Worm (Caenorhabditis elegans) whole organism, young adult: ENCODE measurements around the gene C02B4.3.

Experiments
- F49E8.2 ChIP-seq: sonication (generic microtip); optimal IDR thresholded peaks from 3 replicates; lab custom pipeline; 2017; ENCODE audit warnings: missing genetic modification characterization, mild to moderate bottlenecking, missing compliant biosample characterization, antibody characterized with exemption, moderate library complexity; ENCODE audit not compliant: insufficient read depth
- Y67H2A.10 ChIP-seq: fragments of 200-800 bp; sonication (Bioruptor generic); conservative IDR thresholded peaks from 2 replicates; pipeline ENCODE4 v1.3.6; 2022; ENCODE audit warnings: missing genetic modification reagents, missing genetic modification characterization, missing compliant biosample characterization
- gei-17 ChIP-seq: fragments of 200-800 bp; sonication (Bioruptor generic); optimal IDR thresholded peaks from 2 replicates; lab custom pipeline; 2018; ENCODE audit warnings: mild to moderate bottlenecking, missing genetic modification characterization, missing compliant biosample characterization
- hmg-1.2 ChIP-seq: fragments of 200-800 bp; sonication (Bioruptor generic); IDR thresholded peaks from 2 replicates; pipeline ENCODE4 v1.3.6; 2022; ENCODE audit warnings: missing genetic modification reagents, missing genetic modification characterization, missing compliant biosample characterization
- lag-1 ChIP-seq: fragments of 200-800 bp; sonication (Bioruptor generic); IDR thresholded peaks from 2 replicates; pipeline ENCODE4 v1.3.6; 2022; ENCODE audit warnings: missing genetic modification reagents, missing genetic modification characterization, missing compliant biosample characterization
- nhr-90 ChIP-seq: sonication (generic microtip); optimal IDR thresholded peaks from 2 replicates; lab custom pipeline; 2016; ENCODE audit warnings: missing genotype, mild to moderate bottlenecking, missing genetic modification characterization, missing compliant biosample characterization
- snpc-1.3 ChIP-seq: sonication (generic microtip); optimal IDR thresholded peaks from 2 replicates; lab custom pipeline; 2017; ENCODE audit warnings: missing genetic modification characterization, mild to moderate bottlenecking, missing compliant biosample characterization, antibody characterized with exemption, moderate library complexity, missing genotype, missing genetic modification reagents; ENCODE audit not compliant: insufficient read depth
- tbp1 ChIP-seq: fragments of 200-800 bp; sonication (Bioruptor generic); optimal IDR thresholded peaks from 2 replicates; lab custom pipeline; 2018; ENCODE audit warnings: mild to moderate bottlenecking, missing genetic modification characterization, missing compliant biosample characterization

DNA sequence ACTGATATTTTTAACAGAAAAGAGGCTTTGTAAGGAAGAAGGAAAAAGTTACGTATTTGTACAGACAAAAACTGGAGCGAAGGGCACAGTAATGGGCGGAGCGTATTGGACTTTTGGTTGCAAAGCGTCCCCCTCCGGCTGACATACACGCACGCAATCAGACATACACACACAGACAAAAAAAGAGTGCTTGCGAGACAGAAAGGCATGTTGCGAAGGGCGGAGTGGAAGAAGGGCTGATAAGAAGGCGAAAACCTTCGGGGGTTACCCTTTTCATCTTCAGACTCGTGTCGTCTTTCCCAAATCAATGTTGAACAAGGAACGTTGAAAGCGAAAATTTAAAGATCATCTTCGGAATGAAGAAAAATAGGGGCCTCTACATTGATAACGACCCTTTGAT lies 29.1 kb downstream of the C02B4.3 start:
- peak; percentile 20 for TF ChIP-seq tbp1 (GFP tag; lab: Kevin White, UChicago)
- TF ChIP-seq gei-17, result no peak
- no peak for TF ChIP-seq Y67H2A.10 (GFP tag; lab: Robert Waterston, UW)
- no peak for TF ChIP-seq snpc-1.3
- TF ChIP-seq F49E8.2 (tag; lab: Kevin White, UChicago), result no peak
- TF ChIP-seq hmg-1.2 (GFP tag; lab: Robert Waterston, UW), result no peak; the same call in 1 of the 2 replicates
- no peak for TF ChIP-seq lag-1 (GFP tag; lab: Robert Waterston, UW)
- peak; percentile 28 for TF ChIP-seq nhr-90 (tag; lab: Kevin White, UChicago)
